Worm (Caenorhabditis elegans): ENCODE results near the gene ugt-47.

DNA sequence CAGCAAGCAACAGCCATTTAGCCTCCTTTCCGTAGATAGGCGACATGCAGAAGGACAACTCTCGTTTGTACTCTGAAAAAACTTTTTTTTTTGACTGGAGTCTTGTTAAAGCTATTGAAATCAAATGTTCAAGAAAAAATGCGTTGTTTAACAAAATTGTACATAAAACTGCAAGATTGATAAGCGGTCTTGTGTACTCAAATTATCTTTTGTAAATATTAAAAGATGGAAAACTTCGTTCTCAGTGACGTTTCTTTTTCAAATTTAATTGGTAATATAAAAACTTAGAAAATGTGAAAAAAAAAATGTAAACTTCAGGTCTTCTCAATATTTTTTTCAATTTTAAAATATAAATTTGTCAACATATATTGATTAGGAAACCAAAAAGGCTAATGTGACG lies 12.7 kb upstream of the ugt-47 start:
- no peak for TF ChIP-seq ztf-11 (tag; optimal IDR thresholded peaks at IDR 0.05)
- TF ChIP-seq bed-3 (GFP tag; optimal IDR thresholded peaks at IDR 0.05): no peak
- TF ChIP-seq lsy-2 (tag; optimal IDR thresholded peaks at IDR 0.05): no peak
- no peak for TF ChIP-seq unc-120 (tag; optimal IDR thresholded peaks at IDR 0.05; ENCODE audit: poor library complexity, severe bottlenecking)
- TF ChIP-seq nhr-237 (tag; optimal IDR thresholded peaks at IDR 0.05): no peak
- no peak for TF ChIP-seq nhr-76 (tag; optimal IDR thresholded peaks at IDR 0.05)
- no peak for TF ChIP-seq elt-1 (tag; optimal IDR thresholded peaks at IDR 0.05; ENCODE audit: borderline replicate concordance, insufficient read depth)
- TF ChIP-seq nhr-12 (tag; optimal IDR thresholded peaks at IDR 0.05): no peak
- TF ChIP-seq ceh-43 (GFP tag; optimal IDR thresholded peaks at IDR 0.05): no peak
